Fruit fly (Drosophila melanogaster) whole organism, embryonic: ENCODE results near the gene Chchd2.

Source experiments
- B-H2 ChIP-seq: fragments of 200-800 bp; sonication (Bioruptor generic); optimal IDR thresholded peaks from 2 replicates; lab custom pipeline; 2018; ENCODE audit warnings: missing biosample characterization, mild to moderate bottlenecking, missing genetic modification characterization
- CG11093 ChIP-seq: fragments of 200-800 bp; sonication (Bioruptor generic); IDR thresholded peaks from 3 replicates; pipeline ENCODE4 v1.3.6; 2022; ENCODE audit warnings: missing biosample characterization, missing genetic modification characterization
- CG11398 ChIP-seq: fragments of 200-800 bp; sonication (Bioruptor generic); optimal IDR thresholded peaks from 2 replicates; lab custom pipeline; 2016; ENCODE audit warnings: missing biosample characterization, missing genetic modification characterization
- CG11560 ChIP-seq: fragments of 200-800 bp; sonication (Bioruptor generic); IDR thresholded peaks from 3 replicates; pipeline ENCODE4 v1.3.6; 2022; ENCODE audit warnings: missing biosample characterization, missing genetic modification characterization
- CG11696 ChIP-seq: fragments of 200-800 bp; sonication (Bioruptor generic); IDR thresholded peaks from 2 replicates; pipeline ENCODE4 v1.3.6; 2022; ENCODE audit warnings: missing biosample characterization, missing genetic modification characterization
- CG14050 ChIP-seq: fragments of 200-800 bp; sonication (Bioruptor generic); IDR thresholded peaks from 3 replicates; pipeline ENCODE4 v1.3.6; 2022; ENCODE audit warnings: missing biosample characterization, missing genetic modification characterization
- CG15269 ChIP-seq: fragments of 200-800 bp; sonication (Bioruptor generic); optimal IDR thresholded peaks from 2 replicates; lab custom pipeline; 2018; ENCODE audit warnings: missing biosample characterization, mild to moderate bottlenecking, missing genetic modification characterization, moderate library complexity
- CG16813 ChIP-seq: fragments of 200-800 bp; sonication (Bioruptor generic); IDR thresholded peaks from 3 replicates; pipeline ENCODE4 v1.3.6; 2022; ENCODE audit warnings: missing biosample characterization, missing genetic modification characterization; ENCODE audit not compliant: partially characterized antibody
- CG17612 ChIP-seq: fragments of 200-800 bp; sonication (Bioruptor generic); IDR thresholded peaks from 2 replicates; pipeline ENCODE4 v1.3.6; 2022; ENCODE audit warnings: missing biosample characterization, missing genetic modification characterization
- CG18599 ChIP-seq: fragments of 200-800 bp; sonication (Bioruptor generic); optimal IDR thresholded peaks from 3 replicates; lab custom pipeline; 2017; ENCODE audit warnings: missing biosample characterization, missing genetic modification characterization, mild to moderate bottlenecking, moderate library complexity, missing genetic modification reagents
- CG18764 ChIP-seq: fragments of 200-800 bp; sonication (Bioruptor generic); optimal IDR thresholded peaks from 3 replicates; lab custom pipeline; 2016; ENCODE audit warnings: missing biosample characterization, missing genetic modification characterization
- CG3065 ChIP-seq: fragments of 200-800 bp; sonication (Bioruptor generic); optimal IDR thresholded peaks from 2 replicates; lab custom pipeline; 2016; ENCODE audit warnings: missing biosample characterization, missing genetic modification characterization
- CG33557 ChIP-seq: fragments of 200-800 bp; sonication (Bioruptor generic); optimal IDR thresholded peaks from 2 replicates; lab custom pipeline; 2019; ENCODE audit warnings: missing biosample characterization, mild to moderate bottlenecking, missing genetic modification characterization, moderate library complexity
- CG4730 ChIP-seq: fragments of 200-800 bp; sonication (Bioruptor generic); IDR thresholded peaks from 2 replicates; pipeline ENCODE4 v1.3.6; 2022; ENCODE audit warnings: missing biosample characterization, missing genetic modification characterization
- CG5953 ChIP-seq: fragments of 200-800 bp; sonication (Bioruptor generic); IDR thresholded peaks from 2 replicates; pipeline ENCODE4 v1.3.6; 2022; ENCODE audit warnings: missing biosample characterization, missing genetic modification characterization
- CG6254 ChIP-seq: fragments of 200-800 bp; sonication (Bioruptor generic); optimal IDR thresholded peaks from 3 replicates; lab custom pipeline; 2017; ENCODE audit warnings: mild to moderate bottlenecking, missing biosample characterization, missing genetic modification reagents, missing genetic modification characterization
- CG6654 ChIP-seq: fragments of 200-800 bp; sonication (Bioruptor generic); optimal IDR thresholded peaks from 2 replicates; lab custom pipeline; 2017; ENCODE audit warnings: missing biosample characterization, mild to moderate bottlenecking, missing genetic modification characterization
- CG8944 ChIP-seq: fragments of 200-800 bp; sonication (Bioruptor generic); optimal IDR thresholded peaks from 3 replicates; lab custom pipeline; 2016; ENCODE audit warnings: missing biosample characterization, missing genetic modification characterization
- CG9437 ChIP-seq: fragments of 200-800 bp; sonication (Bioruptor generic); optimal IDR thresholded peaks from 2 replicates; lab custom pipeline; 2018; ENCODE audit warnings: missing biosample characterization, mild to moderate bottlenecking, missing genetic modification characterization
- CG9932 ChIP-seq: fragments of 200-800 bp; sonication (Bioruptor generic); IDR thresholded peaks from 2 replicates; pipeline ENCODE4 v1.3.6; 2022; ENCODE audit warnings: missing biosample characterization, missing genetic modification characterization
- Camta ChIP-seq: fragments of 200-800 bp; sonication (Bioruptor generic); optimal IDR thresholded peaks from 2 replicates; lab custom pipeline; 2016; ENCODE audit warnings: missing biosample characterization, missing genetic modification characterization
- Dip2 ChIP-seq: fragments of 200-800 bp; sonication (Bioruptor generic); IDR thresholded peaks from 2 replicates; pipeline ENCODE4 v1.3.6; 2022; ENCODE audit warnings: missing biosample characterization, missing genetic modification characterization
- Doc2 ChIP-seq: fragments of 200-800 bp; sonication (Bioruptor generic); IDR thresholded peaks from 2 replicates; pipeline ENCODE4 v1.3.6; 2022; ENCODE audit warnings: missing biosample characterization, missing genetic modification characterization
- ERR ChIP-seq: fragments of 200-800 bp; sonication (Bioruptor generic); optimal IDR thresholded peaks from 2 replicates; lab custom pipeline; 2016; ENCODE audit warnings: missing biosample characterization, missing genetic modification characterization
- Elba2 ChIP-seq: fragments of 200-800 bp; sonication (Bioruptor generic); optimal IDR thresholded peaks from 3 replicates; lab custom pipeline; 2016; ENCODE audit warnings: missing biosample characterization, missing genetic modification characterization
- HLH4C ChIP-seq: fragments of 200-800 bp; sonication (Bioruptor generic); IDR thresholded peaks from 3 replicates; pipeline ENCODE4 v1.3.6; 2022; ENCODE audit warnings: missing biosample characterization, missing genetic modification characterization; ENCODE audit not compliant: partially characterized antibody
- Hand ChIP-seq: fragments of 200-800 bp; sonication (Bioruptor generic); optimal IDR thresholded peaks from 2 replicates; lab custom pipeline; 2017; ENCODE audit warnings: mild to moderate bottlenecking, missing biosample characterization, missing genetic modification reagents, missing genetic modification characterization
- Hsf ChIP-seq: fragments of 200-800 bp; sonication (Bioruptor generic); optimal IDR thresholded peaks from 3 replicates; lab custom pipeline; 2016; ENCODE audit warnings: missing biosample characterization, missing genetic modification characterization
- Med ChIP-seq: fragments of 200-800 bp; sonication (Bioruptor generic); peaks from one replicate; lab custom pipeline; 2016; ENCODE audit warnings: missing biosample characterization, missing genetic modification characterization, mild to moderate bottlenecking, inconsistent platforms, moderate library complexity
- PHDP ChIP-seq: fragments of 200-800 bp; sonication (Bioruptor generic); optimal IDR thresholded peaks from 3 replicates; lab custom pipeline; 2018; ENCODE audit warnings: missing biosample characterization, mild to moderate bottlenecking, missing genetic modification characterization, moderate library complexity
- Ptx1 ChIP-seq: fragments of 200-800 bp; sonication (Bioruptor generic); IDR thresholded peaks from 2 replicates; pipeline ENCODE4 v1.3.6; 2022; ENCODE audit warnings: missing biosample characterization, missing genetic modification characterization
- Sry-δ ChIP-seq: fragments of 200-800 bp; sonication (Bioruptor generic); optimal IDR thresholded peaks from 2 replicates; lab custom pipeline; 2016; ENCODE audit warnings: missing biosample characterization, missing genetic modification characterization
- Xbp1 ChIP-seq: fragments of 200-800 bp; sonication (Bioruptor generic); optimal IDR thresholded peaks from 3 replicates; lab custom pipeline; 2016; ENCODE audit warnings: missing biosample characterization, mild to moderate bottlenecking, missing genetic modification characterization
- bbx ChIP-seq: fragments of 200-800 bp; sonication (Bioruptor generic); IDR thresholded peaks from 2 replicates; pipeline ENCODE4 v1.3.6; 2022; ENCODE audit warnings: missing biosample characterization, missing genetic modification characterization; ENCODE audit not compliant: partially characterized antibody
- bowl ChIP-seq: fragments of 200-800 bp; sonication (Bioruptor generic); IDR thresholded peaks from 2 replicates; pipeline ENCODE4 v1.3.6; 2022; ENCODE audit warnings: missing biosample characterization, missing genetic modification characterization
- br ChIP-seq: fragments of >200 bp; optimal IDR thresholded peaks from 2 replicates; lab custom pipeline; 2017
- chif ChIP-seq, 2 experiments: fragments of 200-800 bp; sonication (Bioruptor generic); optimal IDR thresholded peaks; 3 replicates each; lab custom pipeline; 2016; ENCODE audit warnings: missing biosample characterization in 2 of 2, missing genetic modification characterization in 2 of 2
- ci ChIP-seq: fragments of 200-800 bp; sonication (Bioruptor generic); IDR thresholded peaks from 3 replicates; pipeline ENCODE4 v1.3.6; 2022; ENCODE audit warnings: missing biosample characterization, missing genetic modification characterization
- dan ChIP-seq: fragments of 200-800 bp; sonication (Bioruptor generic); IDR thresholded peaks from 2 replicates; pipeline ENCODE4 v1.3.6; 2022; ENCODE audit warnings: missing biosample characterization, missing genetic modification characterization
- dm ChIP-seq: fragments of 200-800 bp; sonication (Bioruptor generic); optimal IDR thresholded peaks from 3 replicates; lab custom pipeline; 2016; ENCODE audit warnings: missing biosample characterization, missing genetic modification characterization
- gcm ChIP-seq: fragments of 200-800 bp; sonication (Bioruptor generic); optimal IDR thresholded peaks from 2 replicates; lab custom pipeline; 2019; ENCODE audit warnings: missing biosample characterization, mild to moderate bottlenecking, missing genetic modification characterization, moderate library complexity
- gem ChIP-seq: fragments of 200-800 bp; sonication (Bioruptor generic); optimal IDR thresholded peaks from 2 replicates; lab custom pipeline; 2019; ENCODE audit warnings: missing biosample characterization, mild to moderate bottlenecking, missing genetic modification characterization, moderate library complexity
- gsb-n ChIP-seq: fragments of 200-800 bp; sonication (Bioruptor generic); optimal IDR thresholded peaks from 3 replicates; lab custom pipeline; 2018; ENCODE audit warnings: missing biosample characterization, mild to moderate bottlenecking, missing genetic modification characterization
- kay ChIP-seq: fragments of 200-800 bp; sonication (Bioruptor generic); optimal IDR thresholded peaks from 2 replicates; lab custom pipeline; 2016; ENCODE audit warnings: missing biosample characterization, missing genetic modification characterization
- ken ChIP-seq: fragments of 200-800 bp; sonication (Bioruptor generic); IDR thresholded peaks from 3 replicates; pipeline ENCODE4 v1.3.6; 2022; ENCODE audit warnings: missing biosample characterization, missing genetic modification characterization
- nerfin-2 ChIP-seq: fragments of 200-800 bp; sonication (Bioruptor generic); IDR thresholded peaks from 2 replicates; pipeline ENCODE4 v1.3.6; 2022; ENCODE audit warnings: missing biosample characterization, missing genetic modification characterization; ENCODE audit not compliant: partially characterized antibody
- nom ChIP-seq: fragments of 200-800 bp; sonication (Bioruptor generic); optimal IDR thresholded peaks from 2 replicates; lab custom pipeline; 2017; ENCODE audit warnings: missing biosample characterization, missing genetic modification characterization, mild to moderate bottlenecking, moderate library complexity, missing genetic modification reagents
- pita ChIP-seq: fragments of 200-800 bp; sonication (Bioruptor generic); optimal IDR thresholded peaks from 2 replicates; lab custom pipeline; 2017; ENCODE audit warnings: missing biosample characterization, mild to moderate bottlenecking, missing genetic modification characterization
- pzg ChIP-seq: fragments of 200-800 bp; sonication (Bioruptor generic); optimal IDR thresholded peaks from 3 replicates; lab custom pipeline; 2018; ENCODE audit warnings: missing biosample characterization, mild to moderate bottlenecking, missing genetic modification characterization, moderate library complexity
- sens ChIP-seq: fragments of 200-800 bp; sonication (Bioruptor generic); peaks from one replicate; lab custom pipeline; 2016; ENCODE audit warnings: missing biosample characterization, missing genetic modification characterization
- slp2 ChIP-seq: fragments of 200-800 bp; sonication (Bioruptor generic); optimal IDR thresholded peaks from 2 replicates; lab custom pipeline; 2016; ENCODE audit warnings: missing biosample characterization, missing genetic modification characterization
- tgo ChIP-seq: fragments of 200-800 bp; sonication (Bioruptor generic); IDR thresholded peaks from 3 replicates; pipeline ENCODE4 v1.3.6; 2022; ENCODE audit warnings: missing biosample characterization, missing genetic modification characterization
- zen2 ChIP-seq: fragments of 200-800 bp; sonication (Bioruptor generic); IDR thresholded peaks from 3 replicates; pipeline ENCODE4 v1.3.6; 2022; ENCODE audit warnings: missing biosample characterization, missing genetic modification characterization; ENCODE audit not compliant: partially characterized antibody

The Chchd2 gene

DNA sequence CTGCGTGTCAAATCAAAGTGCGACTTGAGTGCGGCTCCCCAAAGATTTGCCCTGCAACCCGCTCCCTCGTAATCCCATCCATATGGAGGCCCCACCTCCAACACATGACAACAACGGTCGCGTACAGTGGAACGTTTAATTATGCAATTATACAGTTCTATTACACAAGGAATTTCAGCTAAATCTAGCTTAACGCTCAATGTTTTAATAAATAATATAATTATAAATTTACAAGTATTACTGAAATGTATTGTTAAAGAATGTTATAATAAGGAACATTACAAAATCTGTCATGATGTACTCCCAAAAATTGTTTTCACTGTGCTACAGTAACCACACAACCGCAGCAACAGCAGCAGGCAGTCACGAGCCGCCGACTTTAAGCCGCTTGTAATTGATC, 25.3 kb downstream of the Chchd2 start (continued):
- TF ChIP-seq CG11560 = no peak
- no peak for TF ChIP-seq CG11093 (GFP tag; lab: Robert Waterston, UW)
- TF ChIP-seq CG9932 (GFP tag; lab: Robert Waterston, UW) = no peak
- peak; percentile 7 for TF ChIP-seq CG18599
- no peak for TF ChIP-seq Sry-δ
- no peak for TF ChIP-seq ci (GFP tag; lab: Robert Waterston, UW)
- TF ChIP-seq kay (GFP tag; lab: Kevin White, UChicago) = no peak
- no peak for TF ChIP-seq dm (GFP tag; lab: Kevin White, UChicago)
- TF ChIP-seq Doc2 (GFP tag; lab: Robert Waterston, UW) = no peak
- no peak for TF ChIP-seq CG5953 (GFP tag; lab: Robert Waterston, UW)
- no peak for TF ChIP-seq Med (GFP tag; lab: Kevin White, UChicago)
- TF ChIP-seq PHDP (tag; lab: Kevin White, UChicago) = no peak
- peak; percentile 35 for TF ChIP-seq Ptx1 (GFP tag; lab: Robert Waterston, UW)
- no peak for TF ChIP-seq chif (GFP tag; optimal IDR thresholded peaks at IDR 0.05; lab: Kevin White, UChicago)
- no peak for TF ChIP-seq CG4730 (GFP tag; lab: Robert Waterston, UW)
- TF ChIP-seq tgo = no peak
- TF ChIP-seq zen2 (GFP tag; lab: Robert Waterston, UW) = no peak
- TF ChIP-seq ERR (GFP tag; lab: Kevin White, UChicago) = no peak
- TF ChIP-seq Xbp1 = no peak
- TF ChIP-seq CG15269 (tag; lab: Kevin White, UChicago) = no peak
- no peak for TF ChIP-seq Camta
- no peak for TF ChIP-seq CG18764 (GFP tag; lab: Kevin White, UChicago)
- no peak for TF ChIP-seq pzg (GFP tag; lab: Kevin White, UChicago)
- no peak for TF ChIP-seq br (lab: Kevin White, UChicago)
- TF ChIP-seq Hand (GFP tag; lab: Kevin White, UChicago) = no peak
- no peak for TF ChIP-seq dan (GFP tag; lab: Robert Waterston, UW)
- no peak for TF ChIP-seq nom (GFP tag; lab: Kevin White, UChicago)
- no peak for TF ChIP-seq CG16813
- no peak for TF ChIP-seq Hsf (GFP tag; lab: Kevin White, UChicago)
- TF ChIP-seq gsb-n (tag; lab: Kevin White, UChicago) = peak; percentile 40
- TF ChIP-seq Elba2 (GFP tag; lab: Kevin White, UChicago) = no peak
- TF ChIP-seq CG3065 (GFP tag; lab: Kevin White, UChicago) = no peak
- no peak for TF ChIP-seq nerfin-2
- TF ChIP-seq HLH4C (GFP tag; lab: Robert Waterston, UW) = no peak
- no peak for TF ChIP-seq sens (GFP tag; lab: Kevin White, UChicago)
- no peak for TF ChIP-seq CG11696
- no peak for TF ChIP-seq Dip2 (GFP tag; lab: Robert Waterston, UW)
- TF ChIP-seq CG9437 (GFP tag; lab: Kevin White, UChicago) = no peak
- TF ChIP-seq CG11398 (GFP tag; lab: Kevin White, UChicago) = no peak
- no peak for TF ChIP-seq bbx (GFP tag; lab: Robert Waterston, UW)
- peak; percentile 52 for TF ChIP-seq gem (tag; lab: Kevin White, UChicago)
- TF ChIP-seq CG6654 = no peak
- TF ChIP-seq CG17612 (GFP tag; lab: Robert Waterston, UW) = no peak
- no peak for TF ChIP-seq gcm (GFP tag; lab: Kevin White, UChicago)
- no peak for TF ChIP-seq CG14050 (GFP tag; lab: Robert Waterston, UW)
- no peak for TF ChIP-seq slp2 (GFP tag; lab: Kevin White, UChicago)
- TF ChIP-seq ken (GFP tag; lab: Robert Waterston, UW) = no peak
- no peak for TF ChIP-seq bowl (GFP tag; lab: Robert Waterston, UW)
- TF ChIP-seq CG8944 (GFP tag; lab: Kevin White, UChicago) = no peak
- no peak for TF ChIP-seq CG6254
- no peak for TF ChIP-seq B-H2 (GFP tag; lab: Kevin White, UChicago)
- TF ChIP-seq CG33557 (GFP tag; lab: Kevin White, UChicago) = no peak
- no peak for TF ChIP-seq pita (GFP tag; lab: Kevin White, UChicago)
